Worm (Caenorhabditis elegans) whole organism, early embryonic: ENCODE measurements around the gene deg-1.

Experiments
- F13C5.2 ChIP-seq: sonication (generic microtip); optimal IDR thresholded peaks from 2 replicates; lab custom pipeline; 2017; ENCODE audit warnings: mild to moderate bottlenecking, missing genetic modification characterization, inconsistent platforms, missing compliant biosample characterization
- aly-1 ChIP-seq: sonication (generic microtip); optimal IDR thresholded peaks from 2 replicates; lab custom pipeline; 2016; ENCODE audit warnings: missing genetic modification characterization, missing compliant biosample characterization
- ama-1 ChIP-seq: fragments of 150-350 bp; optimal IDR thresholded peaks from 2 replicates; lab custom pipeline; 2014
- ceh-13 ChIP-seq: fragments of 200-800 bp; sonication (Bioruptor generic); optimal IDR thresholded peaks from 2 replicates; lab custom pipeline; 2018; ENCODE audit warnings: mild to moderate bottlenecking, missing genetic modification characterization, missing compliant biosample characterization
- ceh-36 ChIP-seq: sonication (generic microtip); optimal IDR thresholded peaks from 2 replicates; lab custom pipeline; 2016; ENCODE audit warnings: missing genetic modification characterization, inconsistent platforms, missing compliant biosample characterization
- hmbx-1 ChIP-seq: sonication (generic microtip); optimal IDR thresholded peaks from 2 replicates; lab custom pipeline; 2016; ENCODE audit warnings: mild to moderate bottlenecking, missing genetic modification characterization, missing compliant biosample characterization
- hmg-4 ChIP-seq: fragments of 200-800 bp; sonication (Bioruptor generic); optimal IDR thresholded peaks from 2 replicates; lab custom pipeline; 2018; ENCODE audit warnings: mild to moderate bottlenecking, missing genetic modification characterization, missing compliant biosample characterization
- hnd-1 ChIP-seq: sonication (generic microtip); optimal IDR thresholded peaks from 2 replicates; lab custom pipeline; 2016; ENCODE audit warnings: missing genetic modification characterization, missing compliant biosample characterization
- pes-1 ChIP-seq: fragments of 200-800 bp; sonication (Bioruptor generic); IDR thresholded peaks from 2 replicates; pipeline ENCODE4 v1.3.6; 2022; ENCODE audit warnings: missing genetic modification reagents, missing genetic modification characterization, missing compliant biosample characterization
- scrt-1 ChIP-seq: fragments of 200-800 bp; sonication (Bioruptor generic); IDR thresholded peaks from 2 replicates; pipeline ENCODE4 v1.3.6; 2022; ENCODE audit warnings: missing genetic modification characterization, missing compliant biosample characterization
- sea-1 ChIP-seq: fragments of 200-800 bp; sonication (Bioruptor generic); conservative IDR thresholded peaks from 2 replicates; pipeline ENCODE4 v1.3.6; 2022; ENCODE audit warnings: missing genetic modification characterization, missing compliant biosample characterization

Gene deg-1

ce11 chrX:7816434-7816974 is 63.6 kb downstream of the deg-1 start, which contains the start of the genes sek-1 and R03G5.6:
sek-1 (plus strand) TSS chrX:7816734.
R03G5.6 (minus strand) TSS chrX:7816924.
- TF ChIP-seq ama-1 (lab: Kevin White, UChicago) (no peak), hmbx-1 (tag; lab: Kevin White, UChicago) (no peak), hnd-1 (no peak), F13C5.2 (no peak), pes-1 (no peak)

DNA sequence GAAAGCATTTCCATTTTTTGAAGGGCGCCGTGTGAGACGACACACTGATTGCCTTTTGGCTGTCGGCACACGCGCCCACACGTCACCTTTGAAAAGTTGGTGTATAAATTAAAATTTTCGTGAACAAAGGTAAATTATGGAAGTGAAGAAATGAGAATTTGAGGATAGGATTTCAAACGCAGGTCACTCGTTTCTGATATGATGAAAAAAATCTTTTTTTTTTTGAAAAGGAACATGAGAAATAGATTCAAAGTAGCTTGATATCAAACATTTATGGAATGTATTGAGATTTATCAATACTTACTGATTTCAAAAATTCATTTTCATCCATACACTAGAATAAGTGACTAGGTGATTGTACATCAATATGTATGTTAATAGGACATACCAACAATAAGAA is 64.7 kb downstream of the deg-1 start:
- no peak for TF ChIP-seq hmg-4 (GFP tag; lab: Kevin White, UChicago)

DNA sequence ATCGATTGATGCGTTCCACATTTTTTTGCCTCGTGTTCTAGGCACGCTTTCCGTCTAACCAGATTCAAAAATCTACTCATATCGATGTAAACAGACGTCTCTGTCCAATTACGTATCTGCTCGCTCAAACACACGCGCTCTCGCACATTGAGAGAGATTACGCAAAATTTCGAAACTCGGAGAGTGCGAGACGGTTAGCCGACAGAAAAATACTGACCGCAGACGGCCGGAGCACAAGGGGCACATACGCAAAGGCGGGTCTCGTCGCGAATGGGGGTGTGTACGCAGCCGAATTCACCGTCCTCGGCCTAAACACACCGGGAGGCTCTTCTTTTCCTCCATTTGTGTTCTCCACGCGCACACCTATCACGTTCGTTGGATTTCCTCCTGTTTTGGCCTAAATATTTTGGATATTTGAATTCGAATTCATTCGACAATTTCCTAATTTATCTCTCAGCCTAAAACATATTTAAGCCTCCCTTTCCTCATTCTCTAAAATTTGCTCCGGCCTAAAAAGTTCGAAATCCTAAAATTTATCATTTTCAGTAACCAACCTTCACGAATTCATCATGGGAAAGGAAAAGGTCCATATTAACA is 70.3 kb downstream of the deg-1 start, which contains the start of gene eef-1A.2:
eef-1A.2 (plus strand) TSS at position 547 of the 597 bp plus-strand sequence.
- TF ChIP-seq hmbx-1 (tag; lab: Kevin White, UChicago) (no peak), sea-1 (GFP tag; lab: Robert Waterston, UW) (0 out of 2 replicates have a peak, but pooled peaks have one; percentile 48), aly-1 (tag; lab: Kevin White, UChicago) (peak; percentile 64), ceh-36 (tag; lab: Kevin White, UChicago) (peak; percentile 45), pes-1 (peak; percentile 46; the same call in 1 of the 2 replicates), F13C5.2 (peak; percentile 60), ceh-13 (no peak), hmg-4 (GFP tag; lab: Kevin White, UChicago) (peak; percentile 87), scrt-1 (no peak)
